Fruit fly (Drosophila melanogaster) whole organism, embryonic: ENCODE data around the gene Pss.
A peak's percentile ranks its signal among the peaks of the same experiment; 100 is the strongest.

Experiments
- Ada2b ChIP-seq: fragments of 200-800 bp; sonication (Bioruptor generic); IDR thresholded peaks from 2 replicates; pipeline ENCODE4 v1.3.6; 2022; ENCODE audit warnings: missing biosample characterization, missing genetic modification characterization
- Atf3 ChIP-seq: fragments of 200-800 bp; sonication (Bioruptor generic); optimal IDR thresholded peaks from 3 replicates; lab custom pipeline; 2016; ENCODE audit warnings: missing biosample characterization, missing genetic modification characterization
- Awh ChIP-seq: fragments of 200-800 bp; sonication (Bioruptor generic); IDR thresholded peaks from 2 replicates; pipeline ENCODE4, ENCODE4 v1.3.6; 2022; ENCODE audit warnings: missing biosample characterization, missing genetic modification characterization
- Bteb2 ChIP-seq: fragments of 200-800 bp; sonication (Bioruptor generic); optimal IDR thresholded peaks from 2 replicates; lab custom pipeline; 2016; ENCODE audit warnings: missing biosample characterization, missing genetic modification characterization
- CG10209 ChIP-seq: fragments of 200-800 bp; sonication (Bioruptor generic); optimal IDR thresholded peaks from 3 replicates; lab custom pipeline; 2017; ENCODE audit warnings: missing biosample characterization, mild to moderate bottlenecking, missing genetic modification characterization, missing genetic modification reagents
- CG1024 ChIP-seq: fragments of 200-800 bp; sonication (Bioruptor generic); IDR thresholded peaks from 2 replicates; pipeline ENCODE4 v1.3.6; 2022; ENCODE audit warnings: missing biosample characterization, missing genetic modification characterization
- CG10267 ChIP-seq: fragments of 200-800 bp; sonication (Bioruptor generic); optimal IDR thresholded peaks from 2 replicates; lab custom pipeline; 2018; ENCODE audit warnings: missing biosample characterization, mild to moderate bottlenecking, missing genetic modification characterization, moderate library complexity
- CG10959 ChIP-seq: fragments of 200-800 bp; sonication (Bioruptor generic); IDR thresholded peaks from 2 replicates; pipeline ENCODE4 v1.3.6; 2022; ENCODE audit warnings: missing biosample characterization, missing genetic modification characterization
- CG11723 ChIP-seq: fragments of 200-800 bp; sonication (Bioruptor generic); optimal IDR thresholded peaks from 2 replicates; lab custom pipeline; 2017; ENCODE audit warnings: missing biosample characterization, mild to moderate bottlenecking, missing genetic modification characterization
- CG1233 ChIP-seq: fragments of 200-800 bp; sonication (Bioruptor generic); optimal IDR thresholded peaks from 4 replicates; lab custom pipeline; 2018; ENCODE audit warnings: missing biosample characterization, mild to moderate bottlenecking, missing genetic modification characterization
- CG13775 ChIP-seq: fragments of 200-800 bp; sonication (Bioruptor generic); optimal IDR thresholded peaks from 3 replicates; lab custom pipeline; 2017; ENCODE audit warnings: missing biosample characterization, mild to moderate bottlenecking, missing genetic modification characterization
- CG1647 ChIP-seq: fragments of 200-800 bp; sonication (Bioruptor generic); optimal IDR thresholded peaks from 3 replicates; lab custom pipeline; 2016; ENCODE audit warnings: missing biosample characterization, missing genetic modification characterization
- CG17568 ChIP-seq: fragments of 200-800 bp; sonication (Bioruptor generic); optimal IDR thresholded peaks from 2 replicates; lab custom pipeline; 2018; ENCODE audit warnings: missing biosample characterization, mild to moderate bottlenecking, missing genetic modification characterization, moderate library complexity
- CG17612 ChIP-seq: fragments of 200-800 bp; sonication (Bioruptor generic); IDR thresholded peaks from 2 replicates; pipeline ENCODE4 v1.3.6; 2022; ENCODE audit warnings: missing biosample characterization, missing genetic modification characterization
- CG2678 ChIP-seq: fragments of 200-800 bp; sonication (Bioruptor generic); optimal IDR thresholded peaks from 3 replicates; lab custom pipeline; 2019; ENCODE audit warnings: missing biosample characterization, mild to moderate bottlenecking, missing genetic modification characterization, moderate library complexity
- CG3065 ChIP-seq: fragments of 200-800 bp; sonication (Bioruptor generic); optimal IDR thresholded peaks from 2 replicates; lab custom pipeline; 2016; ENCODE audit warnings: missing biosample characterization, missing genetic modification characterization
- CG34422 ChIP-seq: fragments of 200-800 bp; sonication (Bioruptor generic); IDR thresholded peaks from 3 replicates; pipeline ENCODE4 v1.3.6; 2022; ENCODE audit warnings: missing biosample characterization, missing genetic modification characterization
- CG4282 ChIP-seq: fragments of 200-800 bp; sonication (Bioruptor generic); optimal IDR thresholded peaks from 2 replicates; lab custom pipeline; 2016; ENCODE audit warnings: missing biosample characterization, missing genetic modification characterization
- CG5953 ChIP-seq: fragments of 200-800 bp; sonication (Bioruptor generic); IDR thresholded peaks from 2 replicates; pipeline ENCODE4 v1.3.6; 2022; ENCODE audit warnings: missing biosample characterization, missing genetic modification characterization
- CG6791 ChIP-seq: fragments of 200-800 bp; sonication (Bioruptor generic); IDR thresholded peaks from 3 replicates; pipeline ENCODE4 v1.3.6; 2022; ENCODE audit warnings: missing biosample characterization, missing genetic modification characterization; ENCODE audit not compliant: partially characterized antibody
- CG7963 ChIP-seq: fragments of 200-800 bp; sonication (Bioruptor generic); IDR thresholded peaks from 3 replicates; pipeline ENCODE4 v1.3.6; 2022; ENCODE audit warnings: missing biosample characterization, missing genetic modification characterization; ENCODE audit not compliant: partially characterized antibody
- CG7987 ChIP-seq: fragments of 200-800 bp; sonication (Bioruptor generic); optimal IDR thresholded peaks from 2 replicates; lab custom pipeline; 2018; ENCODE audit warnings: missing biosample characterization, mild to moderate bottlenecking, missing genetic modification characterization, moderate library complexity
- CG8924 ChIP-seq: fragments of 200-800 bp; optimal IDR thresholded peaks from 3 replicates; lab custom pipeline; 2019; ENCODE audit warnings: missing biosample characterization, mild to moderate bottlenecking, missing genetic modification characterization, moderate library complexity
- Camta ChIP-seq: fragments of 200-800 bp; sonication (Bioruptor generic); optimal IDR thresholded peaks from 2 replicates; lab custom pipeline; 2016; ENCODE audit warnings: missing biosample characterization, missing genetic modification characterization
- CoRest ChIP-seq: fragments of 200-800 bp; sonication (Bioruptor generic); optimal IDR thresholded peaks from 3 replicates; lab custom pipeline; 2018; ENCODE audit warnings: missing biosample characterization, mild to moderate bottlenecking, missing genetic modification characterization, moderate library complexity
- H2.0 ChIP-seq: fragments of 200-800 bp; sonication (Bioruptor generic); IDR thresholded peaks from 2 replicates; pipeline ENCODE4 v1.3.6; 2022; ENCODE audit warnings: missing biosample characterization, missing genetic modification characterization
- Lpt ChIP-seq: fragments of >200 bp; optimal IDR thresholded peaks from 2 replicates; lab custom pipeline; 2018; ENCODE audit warnings: missing biosample characterization, missing genetic modification characterization
- NFAT ChIP-seq: fragments of 200-800 bp; sonication (Bioruptor generic); IDR thresholded peaks from 2 replicates; pipeline ENCODE4 v1.3.6; 2022; ENCODE audit warnings: missing biosample characterization, missing genetic modification characterization
- Oaz ChIP-seq: fragments of 200-800 bp; sonication (Bioruptor generic); IDR thresholded peaks from 2 replicates; pipeline ENCODE4 v1.3.6; 2022; ENCODE audit warnings: missing biosample characterization, missing genetic modification characterization
- Ravus ChIP-seq: fragments of 200-800 bp; sonication (Bioruptor generic); IDR thresholded peaks from 2 replicates; pipeline ENCODE4 v1.3.6; 2022; ENCODE audit warnings: missing biosample characterization, missing genetic modification characterization
- ap ChIP-seq: fragments of 200-800 bp; sonication (Bioruptor generic); IDR thresholded peaks from 2 replicates; pipeline ENCODE4 v1.3.6; 2022; ENCODE audit warnings: missing biosample characterization, missing genetic modification characterization
- bigmax ChIP-seq: fragments of 200-800 bp; sonication (Bioruptor generic); optimal IDR thresholded peaks from 2 replicates; lab custom pipeline; 2018; ENCODE audit warnings: missing biosample characterization, mild to moderate bottlenecking, missing genetic modification characterization
- bsh ChIP-seq, 2 experiments: fragments of 200-800 bp; sonication (Bioruptor generic); optimal IDR thresholded peaks; 2 replicates each; lab custom pipeline; 2017 to 2018; ENCODE audit warnings: mild to moderate bottlenecking in 2 of 2, missing biosample characterization in 2 of 2, missing genetic modification characterization in 2 of 2, moderate library complexity in 1 of 2
- crp ChIP-seq, 2 experiments: fragments of 200-800 bp; sonication (Bioruptor generic); optimal IDR thresholded peaks; 2 replicates in 1 of 2; 3 replicates in 1 of 2; lab custom pipeline; 2017; ENCODE audit warnings: missing biosample characterization in 2 of 2, missing genetic modification characterization in 2 of 2, mild to moderate bottlenecking in 1 of 2, moderate library complexity in 1 of 2
- dmrt11E ChIP-seq: fragments of 200-800 bp; sonication (Bioruptor generic); optimal IDR thresholded peaks from 3 replicates; lab custom pipeline; 2018; ENCODE audit warnings: missing biosample characterization, mild to moderate bottlenecking, missing genetic modification characterization, moderate library complexity
- emc ChIP-seq: fragments of 200-800 bp; sonication (Bioruptor generic); optimal IDR thresholded peaks from 2 replicates; lab custom pipeline; 2016; ENCODE audit warnings: missing biosample characterization, missing genetic modification characterization
- fd3F ChIP-seq: fragments of 200-800 bp; sonication (Bioruptor generic); optimal IDR thresholded peaks from 2 replicates; lab custom pipeline; 2018; ENCODE audit warnings: missing biosample characterization, mild to moderate bottlenecking, missing genetic modification characterization, moderate library complexity
- fu2 ChIP-seq: fragments of 200-800 bp; sonication (Bioruptor generic); optimal IDR thresholded peaks from 2 replicates; lab custom pipeline; 2016; ENCODE audit warnings: missing biosample characterization, missing genetic modification characterization
- gro ChIP-seq: fragments of 200-800 bp; sonication (Bioruptor generic); optimal IDR thresholded peaks from 2 replicates; lab custom pipeline; 2016; ENCODE audit warnings: missing biosample characterization, missing genetic modification characterization
- hth ChIP-seq: fragments of >200 bp; optimal IDR thresholded peaks from 2 replicates; lab custom pipeline; 2017; ENCODE audit warnings: inconsistent platforms
- kni ChIP-seq: fragments of 200-800 bp; sonication (Bioruptor generic); optimal IDR thresholded peaks from 3 replicates; lab custom pipeline; 2017; ENCODE audit warnings: mild to moderate bottlenecking, missing biosample characterization, missing genetic modification reagents, missing genetic modification characterization
- lbe ChIP-seq: fragments of 200-800 bp; sonication (Bioruptor generic); optimal IDR thresholded peaks from 2 replicates; lab custom pipeline; 2016; ENCODE audit warnings: missing biosample characterization, mild to moderate bottlenecking, missing genetic modification characterization
- lilli ChIP-seq: fragments of 200-800 bp; sonication (Bioruptor generic); optimal IDR thresholded peaks from 3 replicates; lab custom pipeline; 2016; ENCODE audit warnings: missing biosample characterization, missing genetic modification characterization
- nau ChIP-seq: fragments of 200-800 bp; sonication (Bioruptor generic); optimal IDR thresholded peaks from 3 replicates; lab custom pipeline; 2017; ENCODE audit warnings: missing biosample characterization, mild to moderate bottlenecking, missing genetic modification characterization, missing genetic modification reagents
- peb ChIP-seq: fragments of 200-800 bp; sonication (Bioruptor generic); IDR thresholded peaks from 2 replicates; pipeline ENCODE4 v1.3.6; 2022; ENCODE audit warnings: missing biosample characterization, missing genetic modification characterization
- prd ChIP-seq, 3 experiments: fragments of >200 bp in 2 of 3; fragments of 200-800 bp in 1 of 3; sonication (Bioruptor generic) in 1 of 3; optimal IDR thresholded peaks in 2 of 3; IDR thresholded peaks in 1 of 3; 2 replicates in 2 of 3; 3 replicates in 1 of 3; pipeline versions ENCODE4 v1.3.6 to Lab custom; 2017 to 2022; ENCODE audit warnings: missing biosample characterization in 1 of 3, missing genetic modification characterization in 1 of 3
- psq ChIP-seq: fragments of 200-800 bp; sonication (Bioruptor generic); optimal IDR thresholded peaks from 2 replicates; lab custom pipeline; 2017; ENCODE audit warnings: missing biosample characterization, missing genetic modification characterization
- ro ChIP-seq: fragments of 200-800 bp; sonication (Bioruptor generic); IDR thresholded peaks from 2 replicates; pipeline ENCODE4 v1.3.6; 2022; ENCODE audit warnings: missing biosample characterization, missing genetic modification characterization

Pss gene

DNA sequence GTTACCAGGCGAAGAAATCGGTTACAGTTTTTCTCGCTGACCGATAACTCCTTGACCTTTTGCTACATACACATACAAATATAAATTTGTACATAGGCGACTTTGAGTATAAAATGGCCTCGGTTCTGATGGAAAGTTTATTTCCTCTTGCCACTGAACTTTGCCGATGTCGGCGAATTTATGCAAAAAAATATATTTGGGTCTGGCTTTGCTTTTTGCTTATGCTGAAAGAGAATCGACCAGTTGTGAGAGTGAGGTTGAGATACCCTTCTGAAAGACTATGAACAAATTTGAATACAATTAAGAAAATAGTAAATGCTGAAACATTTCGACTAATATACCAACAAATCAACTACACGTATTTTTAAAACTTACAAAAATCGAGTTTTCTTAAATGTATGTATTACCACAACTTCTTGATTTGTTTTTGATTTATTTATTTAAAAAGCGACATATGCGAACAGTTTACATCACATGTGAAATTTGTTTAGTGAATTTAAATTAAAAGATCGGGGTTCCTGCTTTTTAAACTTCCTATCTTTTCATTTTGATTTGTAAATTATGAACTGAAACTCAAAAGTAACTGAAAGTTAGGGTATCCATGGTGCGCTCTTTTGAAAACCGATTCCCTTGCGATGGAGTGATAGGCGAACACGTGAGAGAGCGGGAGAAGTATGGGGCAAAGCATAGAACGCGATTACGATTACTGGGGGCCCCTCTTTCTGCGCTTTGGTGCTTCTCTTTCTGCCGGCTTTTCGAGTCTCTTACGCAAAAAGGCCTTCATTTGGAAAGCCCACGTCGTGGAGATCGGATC lies 16.6 kb downstream of the Pss start (continued):
- TF ChIP-seq CG13775 (peak; percentile 86), CG17568 (GFP tag; lab: Kevin White, UChicago) (peak; percentile 58), crp (GFP tag; optimal IDR thresholded peaks at IDR 0.05; lab: Kevin White, UChicago) (peak in 1 of 2 experiments; percentile 28), H2.0 (no peak), Awh (0 out of 2 replicates have a peak, but pooled peaks have one; percentile 33), lbe (GFP tag; lab: Kevin White, UChicago) (no peak), Ada2b (GFP tag; lab: Robert Waterston, UW) (peak; percentile 39; the same call in 1 of the 2 replicates), dmrt11E (tag; lab: Kevin White, UChicago) (peak; percentile 78), CG3065 (peak; percentile 21), Lpt (GFP tag; lab: Kevin White, UChicago) (no peak), bsh (GFP tag; optimal IDR thresholded peaks at IDR 0.05; lab: Kevin White, UChicago) (peak; percentile 69 to 82), gro (GFP tag; lab: Kevin White, UChicago) (peak; percentile 80), CG10209 (GFP tag; lab: Kevin White, UChicago) (peak; percentile 78), CG2678 (tag; lab: Kevin White, UChicago) (peak; percentile 92), CG11723 (GFP tag; lab: Kevin White, UChicago) (peak; percentile 41), CG1024 (GFP tag; lab: Robert Waterston, UW) (no peak), CG17612 (GFP tag; lab: Robert Waterston, UW) (no peak), prd (optimal IDR thresholded peaks at IDR 0.05; lab: Kevin White, UChicago) (no peak), prd (GFP tag; IDR thresholded peaks at IDR 0.05; lab: Robert Waterston, UW) (peak; percentile 41; the same call in 2 of the 3 replicates), CG10267 (tag; lab: Kevin White, UChicago) (peak; percentile 82), CoRest (tag; lab: Kevin White, UChicago) (peak; percentile 91), CG10959 (no peak), NFAT (peak; percentile 19; the same call in 1 of the 2 replicates), CG7987 (no peak), peb (GFP tag; lab: Robert Waterston, UW) (no peak), Ravus (no peak), fd3F (GFP tag; lab: Kevin White, UChicago) (peak; percentile 68), emc (GFP tag; lab: Kevin White, UChicago) (peak; percentile 55), ro (GFP tag; lab: Robert Waterston, UW) (no peak), CG1647 (peak; percentile 43), lilli (GFP tag; lab: Kevin White, UChicago) (peak; percentile 87), hth (lab: Kevin White, UChicago) (no peak), Camta (GFP tag; lab: Kevin White, UChicago) (peak; percentile 63), kni (GFP tag; lab: Kevin White, UChicago) (peak; percentile 57), CG4282 (GFP tag; lab: Kevin White, UChicago) (peak; percentile 10), CG6791 (GFP tag; lab: Robert Waterston, UW) (no peak), Oaz (GFP tag; lab: Robert Waterston, UW) (no peak), CG8924 (tag; lab: Kevin White, UChicago) (peak; percentile 90), psq (peak; percentile 74), bigmax (GFP tag; lab: Kevin White, UChicago) (no peak), CG1233 (GFP tag; lab: Kevin White, UChicago) (peak; percentile 79), nau (peak; percentile 70), Bteb2 (GFP tag; lab: Kevin White, UChicago) (peak; percentile 67), ap (GFP tag; lab: Robert Waterston, UW) (no peak), CG34422 (GFP tag; lab: Robert Waterston, UW) (no peak), Atf3 (GFP tag; lab: Kevin White, UChicago) (peak; percentile 42), CG7963 (GFP tag; lab: Robert Waterston, UW) (no peak), fu2 (GFP tag; lab: Kevin White, UChicago) (peak; percentile 58), CG5953 (GFP tag; lab: Robert Waterston, UW) (no peak)
